Fruit fly (Drosophila melanogaster) whole organism, pupa: ENCODE results near the gene aru.

Experiments used
- CG14655 ChIP-seq: fragments of 200-800 bp; sonication (Bioruptor generic); optimal IDR thresholded peaks from 3 replicates; lab custom pipeline; 2017; ENCODE audit warnings: mild to moderate bottlenecking, missing biosample characterization, missing genetic modification reagents, missing genetic modification characterization
- CG8159 ChIP-seq: fragments of 200-800 bp; sonication (Bioruptor generic); optimal IDR thresholded peaks from 3 replicates; lab custom pipeline; 2018; ENCODE audit warnings: missing biosample characterization, mild to moderate bottlenecking, missing genetic modification characterization, moderate library complexity
- EcR ChIP-seq: fragments of 200-800 bp; sonication (Bioruptor generic); optimal IDR thresholded peaks from 3 replicates; lab custom pipeline; 2019; ENCODE audit warnings: missing biosample characterization, missing genetic modification characterization, mild to moderate bottlenecking, moderate library complexity, missing genetic modification reagents
- fd96Ca ChIP-seq: fragments of 200-800 bp; sonication (Bioruptor generic); IDR thresholded peaks from 3 replicates; pipeline ENCODE4 v1.3.6; 2022; ENCODE audit warnings: missing biosample characterization, missing genetic modification characterization

- TF ChIP-seq CG14655 (GFP tag; lab: Kevin White, UChicago) (peak; percentile 90), fd96Ca (GFP tag; lab: Robert Waterston, UW) (peak; percentile 94), EcR (peak; percentile 4), CG8159 (peak; percentile 85)
Observed at dm6 chr2L:866950-867744, 1.0 kb downstream of the aru start.
